Worm (Caenorhabditis elegans) whole organism, L4/young adult: ENCODE data around the gene C27F2.9.

Experiments used
- W03F9.2 ChIP-seq: fragments of 150-350 bp; optimal IDR thresholded peaks from 2 replicates; lab custom pipeline; 2014; ENCODE audit warnings: missing biosample characterization, missing genetic modification characterization
- dao-5 ChIP-seq: sonication (generic microtip); optimal IDR thresholded peaks from 2 replicates; lab custom pipeline; 2016; ENCODE audit warnings: missing genotype, missing genetic modification characterization, moderate library complexity, missing compliant biosample characterization
- him-1 ChIP-seq: sonication (generic microtip); optimal IDR thresholded peaks from 2 replicates; lab custom pipeline; 2016; ENCODE audit warnings: missing genotype, missing genetic modification reagents, missing genetic modification characterization, missing compliant biosample characterization

DNA sequence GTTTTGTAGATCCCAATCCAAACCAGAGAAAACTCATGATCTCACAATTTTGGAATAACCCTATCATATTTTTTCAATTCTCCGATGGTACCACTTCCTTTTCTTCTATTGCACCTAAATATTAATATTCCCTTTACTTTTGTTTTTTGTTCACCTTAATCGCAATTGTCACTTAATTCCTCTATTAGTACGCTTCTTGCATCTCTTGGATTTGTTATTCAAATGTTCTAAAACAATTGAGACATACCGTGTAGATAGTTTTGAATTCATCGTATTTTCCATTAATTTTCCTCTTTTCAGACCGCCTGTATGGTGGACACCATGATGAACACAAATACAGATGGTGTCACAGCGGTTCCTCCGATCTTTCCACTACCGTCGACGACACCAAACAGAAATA, 11.0 kb downstream of the C27F2.9 start, which contains the start of gene flh-2:
- TF ChIP-seq him-1 (tag; lab: Kevin White, UChicago) (no peak), W03F9.2 (tag; lab: Kevin White, UChicago) (no peak), dao-5 (tag; lab: Kevin White, UChicago) (no peak)
